Worm (Caenorhabditis elegans) whole organism, midembryonic: ENCODE data around the gene C05C10.8.

Experiments used
- cog-1 ChIP-seq: sonication (generic microtip); optimal IDR thresholded peaks from 2 replicates; lab custom pipeline; 2016; ENCODE audit warnings: missing genetic modification characterization, missing compliant biosample characterization
- flt-1 ChIP-seq: fragments of 200-800 bp; sonication (Bioruptor generic); IDR thresholded peaks from 2 replicates; pipeline ENCODE4 v1.3.6; 2022; ENCODE audit warnings: missing genetic modification characterization, missing compliant biosample characterization
- klf-2 ChIP-seq: fragments of 200-800 bp; sonication (Bioruptor generic); conservative IDR thresholded peaks from 2 replicates; pipeline ENCODE4 v1.3.6; 2022; ENCODE audit warnings: missing genetic modification reagents, missing genetic modification characterization, missing compliant biosample characterization
- ref-1 ChIP-seq: fragments of 200-800 bp; sonication (Bioruptor generic); conservative IDR thresholded peaks from 2 replicates; pipeline ENCODE4 v1.3.6; 2022; ENCODE audit warnings: missing genetic modification reagents, missing genetic modification characterization, missing compliant biosample characterization
- tab-1 ChIP-seq: fragments of 200-800 bp; sonication (Bioruptor generic); IDR thresholded peaks from 2 replicates; pipeline ENCODE4 v1.3.6; 2022; ENCODE audit warnings: missing genetic modification characterization, missing compliant biosample characterization

- no peak for TF ChIP-seq tab-1 (GFP tag; lab: Robert Waterston, UW)
- no peak for TF ChIP-seq flt-1
- TF ChIP-seq ref-1 (GFP tag; lab: Robert Waterston, UW): no peak
- TF ChIP-seq cog-1: no peak
- no peak for TF ChIP-seq klf-2 (GFP tag; lab: Robert Waterston, UW)
Measured at ce11 chrII:9935044-9935599, 17.3 kb upstream of the C05C10.8 start.
